Worm (Caenorhabditis elegans) whole organism, young adult: ENCODE measurements around the gene cpt-2.
A peak's percentile ranks its signal among the peaks of the same experiment; 100 is the strongest.

ENCODE experiments used
- B0019.2 ChIP-seq: fragments of 200-800 bp; sonication (Bioruptor generic); conservative IDR thresholded peaks from 2 replicates; pipeline ENCODE4 v1.3.6; 2022; ENCODE audit warnings: missing genetic modification reagents, missing genetic modification characterization, missing compliant biosample characterization
- B0336.3 ChIP-seq: fragments of 200-800 bp; sonication (Bioruptor generic); IDR thresholded peaks from 2 replicates; pipeline ENCODE4 v1.3.6; 2022; ENCODE audit warnings: missing genetic modification characterization, missing compliant biosample characterization
- F10E7.11 ChIP-seq: sonication (generic microtip); optimal IDR thresholded peaks from 2 replicates; lab custom pipeline; 2017; ENCODE audit warnings: mild to moderate bottlenecking, missing genetic modification characterization, moderate library complexity, missing compliant biosample characterization
- F22D6.2 ChIP-seq: sonication (generic microtip); optimal IDR thresholded peaks from 2 replicates; lab custom pipeline; 2016; ENCODE audit warnings: mild to moderate bottlenecking, missing genetic modification characterization, missing compliant biosample characterization
- F23B12.7 ChIP-seq: sonication (generic microtip); optimal IDR thresholded peaks from 2 replicates; lab custom pipeline; 2017; ENCODE audit warnings: missing genetic modification characterization, mild to moderate bottlenecking, missing compliant biosample characterization, antibody characterized with exemption, moderate library complexity; ENCODE audit not compliant: insufficient read depth
- F33H1.4 ChIP-seq: fragments of 200-800 bp; sonication (Bioruptor generic); IDR thresholded peaks from 2 replicates; pipeline ENCODE4 v1.3.6; 2022; ENCODE audit warnings: missing genetic modification reagents, missing genetic modification characterization, missing compliant biosample characterization
- F49E8.2 ChIP-seq: sonication (generic microtip); optimal IDR thresholded peaks from 3 replicates; lab custom pipeline; 2017; ENCODE audit warnings: missing genetic modification characterization, mild to moderate bottlenecking, missing compliant biosample characterization, antibody characterized with exemption, moderate library complexity; ENCODE audit not compliant: insufficient read depth
- K12H6.12 ChIP-seq: fragments of 200-800 bp; sonication (Bioruptor generic); optimal IDR thresholded peaks from 2 replicates; lab custom pipeline; 2018; ENCODE audit warnings: mild to moderate bottlenecking, missing genetic modification characterization, missing compliant biosample characterization
- T07F8.4 ChIP-seq: sonication (generic microtip); optimal IDR thresholded peaks from 2 replicates; lab custom pipeline; 2016; ENCODE audit warnings: mild to moderate bottlenecking, missing genetic modification characterization, moderate library complexity, missing compliant biosample characterization
- Y67H2A.10 ChIP-seq: fragments of 200-800 bp; sonication (Bioruptor generic); conservative IDR thresholded peaks from 2 replicates; pipeline ENCODE4 v1.3.6; 2022; ENCODE audit warnings: missing genetic modification reagents, missing genetic modification characterization, missing compliant biosample characterization
- Y95B8A.8 ChIP-seq: fragments of 200-800 bp; sonication (Bioruptor generic); IDR thresholded peaks from 2 replicates; pipeline ENCODE4 v1.3.6; 2022; ENCODE audit warnings: missing genetic modification reagents, missing genetic modification characterization, missing compliant biosample characterization
- ZK185.1 ChIP-seq: sonication (generic microtip); optimal IDR thresholded peaks from 2 replicates; lab custom pipeline; 2016; ENCODE audit warnings: mild to moderate bottlenecking, missing genetic modification characterization, missing compliant biosample characterization; ENCODE audit not compliant: poor library complexity, severe bottlenecking
- akir-1 ChIP-seq: fragments of 200-800 bp; sonication (Bioruptor generic); optimal IDR thresholded peaks from 2 replicates; lab custom pipeline; 2018; ENCODE audit warnings: mild to moderate bottlenecking, missing genetic modification characterization, moderate library complexity, missing compliant biosample characterization
- athp-1 ChIP-seq: sonication (generic microtip); optimal IDR thresholded peaks from 2 replicates; lab custom pipeline; 2017; ENCODE audit warnings: mild to moderate bottlenecking, missing genetic modification characterization, missing compliant biosample characterization
- attf-5 ChIP-seq: fragments of 200-800 bp; sonication (Bioruptor generic); optimal IDR thresholded peaks from 2 replicates; lab custom pipeline; 2018; ENCODE audit warnings: mild to moderate bottlenecking, missing genetic modification characterization, missing compliant biosample characterization
- bed-1 ChIP-seq: fragments of 200-800 bp; sonication (Bioruptor generic); IDR thresholded peaks from 2 replicates; pipeline ENCODE4 v1.3.6; 2022; ENCODE audit warnings: missing genetic modification reagents, missing genetic modification characterization, missing compliant biosample characterization
- ceh-27 ChIP-seq: fragments of 200-800 bp; sonication (Bioruptor generic); optimal IDR thresholded peaks from 2 replicates; lab custom pipeline; 2018; ENCODE audit warnings: mild to moderate bottlenecking, missing genetic modification characterization, moderate library complexity, missing compliant biosample characterization
- ceh-58 ChIP-seq: fragments of 200-800 bp; sonication (Bioruptor generic); IDR thresholded peaks from 2 replicates; pipeline ENCODE4 v1.3.6; 2022; ENCODE audit warnings: missing genetic modification characterization, missing compliant biosample characterization
- ceh-79 ChIP-seq: sonication (generic microtip); optimal IDR thresholded peaks from 2 replicates; lab custom pipeline; 2017; ENCODE audit warnings: mild to moderate bottlenecking, missing genetic modification characterization, missing compliant biosample characterization
- chd-7 ChIP-seq: sonication (generic microtip); optimal IDR thresholded peaks from 2 replicates; lab custom pipeline; 2016; ENCODE audit warnings: mild to moderate bottlenecking, missing genetic modification characterization, moderate library complexity, missing compliant biosample characterization
- die-1 ChIP-seq: sonication (generic microtip); optimal IDR thresholded peaks from 2 replicates; lab custom pipeline; 2016; ENCODE audit warnings: missing genotype, mild to moderate bottlenecking, missing genetic modification characterization, missing compliant biosample characterization
- ekl-4 ChIP-seq: fragments of 200-800 bp; sonication (Bioruptor generic); IDR thresholded peaks from 2 replicates; pipeline ENCODE4 v1.3.6; 2022; ENCODE audit warnings: missing genetic modification reagents, missing genetic modification characterization, missing compliant biosample characterization
- hlh-12 ChIP-seq: sonication (generic microtip); optimal IDR thresholded peaks from 2 replicates; lab custom pipeline; 2016; ENCODE audit warnings: missing genetic modification characterization, missing compliant biosample characterization
- hlh-26 ChIP-seq: fragments of 200-800 bp; sonication (Bioruptor generic); conservative IDR thresholded peaks from 2 replicates; pipeline ENCODE4 v1.3.6; 2022; ENCODE audit warnings: missing genetic modification reagents, missing genetic modification characterization, missing compliant biosample characterization
- hmg-1.2 ChIP-seq: fragments of 200-800 bp; sonication (Bioruptor generic); IDR thresholded peaks from 2 replicates; pipeline ENCODE4 v1.3.6; 2022; ENCODE audit warnings: missing genetic modification reagents, missing genetic modification characterization, missing compliant biosample characterization
- hmg-20 ChIP-seq: fragments of 200-800 bp; sonication (Bioruptor generic); IDR thresholded peaks from 2 replicates; pipeline ENCODE4 v1.3.6; 2022; ENCODE audit warnings: missing genetic modification reagents, missing genetic modification characterization, missing compliant biosample characterization
- hsf-1 ChIP-seq: fragments of 200-800 bp; sonication (Bioruptor generic); IDR thresholded peaks from 2 replicates; pipeline ENCODE4 v1.3.6; 2022; ENCODE audit warnings: missing genetic modification reagents, missing genetic modification characterization, missing compliant biosample characterization
- lin-26 ChIP-seq: fragments of 200-800 bp; sonication (Bioruptor generic); IDR thresholded peaks from 2 replicates; pipeline ENCODE4 v1.3.6; 2022; ENCODE audit warnings: missing genetic modification reagents, missing genetic modification characterization, missing compliant biosample characterization
- lsl-1 ChIP-seq: fragments of 200-800 bp; sonication (Bioruptor generic); optimal IDR thresholded peaks from 2 replicates; lab custom pipeline; 2018; ENCODE audit warnings: mild to moderate bottlenecking, missing genetic modification characterization, moderate library complexity, missing compliant biosample characterization
- lsy-27 ChIP-seq: sonication (generic microtip); optimal IDR thresholded peaks from 2 replicates; lab custom pipeline; 2017; ENCODE audit warnings: missing genetic modification characterization, mild to moderate bottlenecking, missing compliant biosample characterization, antibody characterized with exemption, missing genotype, borderline replicate concordance; ENCODE audit not compliant: insufficient read depth
- madf-10 ChIP-seq: sonication (generic microtip); optimal IDR thresholded peaks from 2 replicates; lab custom pipeline; 2016; ENCODE audit warnings: mild to moderate bottlenecking, missing genetic modification characterization, missing compliant biosample characterization
- madf-6 ChIP-seq: fragments of 200-800 bp; sonication (Bioruptor generic); IDR thresholded peaks from 2 replicates; pipeline ENCODE4 v1.3.6; 2022; ENCODE audit warnings: missing genetic modification reagents, missing genetic modification characterization, missing compliant biosample characterization
- mcd-1 ChIP-seq: fragments of 200-800 bp; sonication (Bioruptor generic); IDR thresholded peaks from 2 replicates; pipeline ENCODE4 v1.3.6; 2022; ENCODE audit warnings: missing genetic modification reagents, missing genetic modification characterization, missing compliant biosample characterization
- mel-28 ChIP-seq: sonication (generic microtip); optimal IDR thresholded peaks from 2 replicates; lab custom pipeline; 2016; ENCODE audit warnings: borderline replicate concordance, mild to moderate bottlenecking, missing genetic modification characterization, missing compliant biosample characterization
- mes-4 ChIP-seq: sonication (generic microtip); optimal IDR thresholded peaks from 2 replicates; lab custom pipeline; 2016; ENCODE audit warnings: missing genotype, missing genetic modification characterization, missing compliant biosample characterization
- nfyb-1 ChIP-seq: fragments of 200-800 bp; sonication (Bioruptor generic); IDR thresholded peaks from 2 replicates; pipeline ENCODE4 v1.3.6; 2022; ENCODE audit warnings: missing genetic modification reagents, missing genetic modification characterization, missing compliant biosample characterization
- nhr-179 ChIP-seq: sonication (generic microtip); optimal IDR thresholded peaks from 2 replicates; lab custom pipeline; 2016; ENCODE audit warnings: mild to moderate bottlenecking, missing genetic modification characterization, missing compliant biosample characterization
- nhr-27 ChIP-seq: fragments of 200-800 bp; sonication (Bioruptor generic); optimal IDR thresholded peaks from 2 replicates; lab custom pipeline; 2018; ENCODE audit warnings: mild to moderate bottlenecking, missing genetic modification characterization, moderate library complexity, missing compliant biosample characterization
- nhr-80 ChIP-seq: sonication (generic microtip); optimal IDR thresholded peaks from 2 replicates; lab custom pipeline; 2016; ENCODE audit warnings: missing genetic modification characterization, missing compliant biosample characterization
- nhr-90 ChIP-seq: sonication (generic microtip); optimal IDR thresholded peaks from 2 replicates; lab custom pipeline; 2016; ENCODE audit warnings: missing genotype, mild to moderate bottlenecking, missing genetic modification characterization, missing compliant biosample characterization
- pbrm-1 ChIP-seq: fragments of 200-800 bp; sonication (Bioruptor generic); IDR thresholded peaks from 2 replicates; pipeline ENCODE4 v1.3.6; 2022; ENCODE audit warnings: missing genetic modification reagents, missing genetic modification characterization, missing compliant biosample characterization
- pha-4 ChIP-seq: fragments of 150-350 bp; sonication (generic microtip); optimal IDR thresholded peaks from 2 replicates; lab custom pipeline; 2014; ENCODE audit warnings: missing biosample characterization, missing genetic modification reagents, missing genetic modification characterization
- rcor-1 ChIP-seq: fragments of 200-800 bp; sonication (Bioruptor generic); IDR thresholded peaks from 2 replicates; pipeline ENCODE4 v1.3.6; 2022; ENCODE audit warnings: missing genetic modification reagents, missing genetic modification characterization, missing compliant biosample characterization
- sptf-2 ChIP-seq: fragments of 200-800 bp; sonication (Bioruptor generic); optimal IDR thresholded peaks from 2 replicates; lab custom pipeline; 2018; ENCODE audit warnings: mild to moderate bottlenecking, missing genetic modification characterization, missing compliant biosample characterization
- xnd-1 ChIP-seq: sonication (generic microtip); optimal IDR thresholded peaks from 2 replicates; lab custom pipeline; 2016; ENCODE audit warnings: missing genotype, missing genetic modification reagents, missing genetic modification characterization, missing compliant biosample characterization
- ztf-3 ChIP-seq: fragments of 200-800 bp; sonication (Bioruptor generic); optimal IDR thresholded peaks from 2 replicates; lab custom pipeline; 2018; ENCODE audit warnings: mild to moderate bottlenecking, missing genetic modification characterization, missing compliant biosample characterization
- ztf-6 ChIP-seq: fragments of 200-800 bp; sonication (Bioruptor generic); IDR thresholded peaks from 2 replicates; pipeline ENCODE4 v1.3.6; 2022; ENCODE audit warnings: missing genetic modification reagents, missing genetic modification characterization, missing compliant biosample characterization

cpt-2 gene

DNA sequence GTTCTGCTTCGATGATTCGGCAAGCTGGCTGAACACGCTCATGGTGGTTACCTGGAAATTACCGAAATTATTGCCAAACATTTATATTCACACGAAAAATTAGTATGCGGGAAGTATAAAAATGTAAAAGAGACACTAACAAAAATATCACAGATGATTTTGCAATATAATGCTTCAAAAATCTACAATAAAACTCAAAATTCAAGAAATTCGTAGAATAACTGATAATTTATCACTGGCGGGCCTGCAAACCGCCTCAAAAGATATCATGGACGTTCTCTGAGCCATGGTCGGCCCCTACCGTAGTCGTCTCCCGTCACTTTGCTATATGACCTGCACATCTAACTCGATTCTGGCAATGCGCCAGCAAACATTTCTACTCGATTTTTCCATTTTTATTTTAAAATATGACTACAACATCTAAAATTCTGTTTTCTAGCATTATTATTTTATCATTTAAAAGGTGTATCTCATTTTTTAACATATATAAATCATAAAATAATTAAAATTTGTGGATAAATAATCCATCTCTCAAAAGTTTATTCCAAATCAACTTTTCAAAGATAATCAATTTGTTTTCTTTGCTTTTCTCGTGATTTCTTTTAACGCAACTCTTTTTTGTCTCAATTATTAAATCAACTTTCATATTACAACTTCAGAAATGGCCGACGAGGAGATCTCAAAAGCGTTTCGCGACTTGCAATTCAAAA lies 29.8 kb upstream of the cpt-2 start, which contains the start of the genes F01G4.6 and pfd-1 (continued):
- TF ChIP-seq hlh-12 (tag; lab: Kevin White, UChicago) (no peak), lsl-1 (GFP tag; lab: Kevin White, UChicago) (peak; percentile 80), nhr-90 (no peak), mcd-1 (peak; percentile 85), athp-1 (no peak), B0019.2 (GFP tag; lab: Robert Waterston, UW) (no peak), hlh-26 (GFP tag; lab: Robert Waterston, UW) (no peak), attf-5 (GFP tag; lab: Kevin White, UChicago) (peak; percentile 59), nfyb-1 (GFP tag; lab: Robert Waterston, UW) (peak; percentile 95), ztf-6 (GFP tag; lab: Robert Waterston, UW) (no peak), F49E8.2 (no peak), ceh-79 (tag; lab: Kevin White, UChicago) (no peak), hmg-1.2 (GFP tag; lab: Robert Waterston, UW) (peak; percentile 65; the same call in 1 of the 2 replicates), nhr-80 (peak; percentile 30), hmg-20 (GFP tag; lab: Robert Waterston, UW) (peak; percentile 46; the same call in 1 of the 2 replicates), bed-1 (GFP tag; lab: Robert Waterston, UW) (no peak), rcor-1 (GFP tag; lab: Robert Waterston, UW) (peak; percentile 78; the same call in 1 of the 2 replicates), lsy-27 (tag; lab: Kevin White, UChicago) (no peak), mel-28 (tag; lab: Kevin White, UChicago) (no peak), F33H1.4 (peak; percentile 94), ztf-3 (GFP tag; lab: Kevin White, UChicago) (no peak), K12H6.12 (tag; lab: Kevin White, UChicago) (peak; percentile 68), madf-6 (GFP tag; lab: Robert Waterston, UW) (peak; percentile 85), Y67H2A.10 (peak; percentile 41; the same call in 1 of the 2 replicates), ZK185.1 (peak; percentile 85), ceh-27 (peak; percentile 72), pbrm-1 (peak; percentile 79), F10E7.11 (no peak), lin-26 (GFP tag; lab: Robert Waterston, UW) (no peak), T07F8.4 (tag; lab: Kevin White, UChicago) (no peak), B0336.3 (GFP tag; lab: Robert Waterston, UW) (0 out of 2 replicates have a peak, but pooled peaks have one; percentile 64), hsf-1 (peak; percentile 86), F23B12.7 (tag; lab: Kevin White, UChicago) (peak; percentile 73), nhr-179 (tag; lab: Kevin White, UChicago) (no peak), ekl-4 (peak; percentile 85), ceh-58 (GFP tag; lab: Robert Waterston, UW) (no peak), sptf-2 (GFP tag; lab: Kevin White, UChicago) (no peak), akir-1 (GFP tag; lab: Kevin White, UChicago) (no peak), chd-7 (tag; lab: Kevin White, UChicago) (peak; percentile 11), xnd-1 (peak; percentile 42), nhr-27 (tag; lab: Kevin White, UChicago) (no peak), pha-4 (peak; percentile 69), mes-4 (tag; lab: Kevin White, UChicago) (no peak), madf-10 (tag; lab: Kevin White, UChicago) (peak; percentile 55), F22D6.2 (peak; percentile 23), die-1 (no peak), Y95B8A.8 (GFP tag; lab: Robert Waterston, UW) (0 out of 2 replicates have a peak, but pooled peaks have one; percentile 49)
